Worm (Caenorhabditis elegans) whole organism, L2 larva: ENCODE measurements around the gene F18E3.10.

Experiments used
- C34F6.9 ChIP-seq: fragments of 150-350 bp; optimal IDR thresholded peaks from 2 replicates; lab custom pipeline; 2014; ENCODE audit warnings: missing biosample characterization, missing genetic modification characterization
- F13H6.1 ChIP-seq: sonication (generic microtip); optimal IDR thresholded peaks from 2 replicates; lab custom pipeline; 2016; ENCODE audit warnings: missing genetic modification characterization, missing compliant biosample characterization
- R02D3.7 ChIP-seq: fragments of 150-350 bp; optimal IDR thresholded peaks from 2 replicates; lab custom pipeline; 2014; ENCODE audit warnings: missing biosample characterization, missing genetic modification characterization
- Y55F3AM.14 ChIP-seq: fragments of 200-800 bp; sonication (Bioruptor generic); optimal IDR thresholded peaks from 2 replicates; lab custom pipeline; 2018; ENCODE audit warnings: mild to moderate bottlenecking, missing genetic modification characterization, missing compliant biosample characterization
- ZK546.5 ChIP-seq: sonication (generic microtip); optimal IDR thresholded peaks from 2 replicates; lab custom pipeline; 2017; ENCODE audit warnings: missing biosample characterization, missing genetic modification characterization
- alr-1 ChIP-seq: fragments of 150-350 bp; optimal IDR thresholded peaks from 2 replicates; lab custom pipeline; 2014; ENCODE audit warnings: missing biosample characterization, missing genetic modification characterization
- aly-2 ChIP-seq: fragments of 150-350 bp; optimal IDR thresholded peaks from 2 replicates; lab custom pipeline; 2014; ENCODE audit warnings: missing biosample characterization, missing genetic modification characterization
- blmp-1 ChIP-seq: sonication (generic microtip); optimal IDR thresholded peaks from 2 replicates; lab custom pipeline; 2017; ENCODE audit warnings: missing genetic modification characterization, mild to moderate bottlenecking, missing compliant biosample characterization, antibody characterized with exemption, moderate library complexity; ENCODE audit not compliant: insufficient read depth
- ceh-16 ChIP-seq: fragments of 150-350 bp; optimal IDR thresholded peaks from 2 replicates; lab custom pipeline; 2014; ENCODE audit warnings: missing biosample characterization, missing genetic modification characterization
- ceh-82 ChIP-seq: fragments of 150-350 bp; optimal IDR thresholded peaks from 2 replicates; lab custom pipeline; 2014; ENCODE audit warnings: missing biosample characterization, missing genetic modification characterization
- crh-2 ChIP-seq: sonication (generic microtip); optimal IDR thresholded peaks from 2 replicates; lab custom pipeline; 2017; ENCODE audit warnings: missing biosample characterization, missing genetic modification characterization
- egl-27 ChIP-seq: sonication (generic microtip); optimal IDR thresholded peaks from 3 replicates; lab custom pipeline; 2017; ENCODE audit warnings: missing biosample characterization, missing genetic modification reagents, missing genetic modification characterization
- elt-1 ChIP-seq: fragments of 150-350 bp; optimal IDR thresholded peaks from 2 replicates; lab custom pipeline; 2014; ENCODE audit warnings: missing biosample characterization, missing genetic modification characterization
- fos-1 ChIP-seq: fragments of 150-350 bp; optimal IDR thresholded peaks from 2 replicates; lab custom pipeline; 2014; ENCODE audit warnings: missing biosample characterization, missing genetic modification characterization
- gmeb-1 ChIP-seq: fragments of 150-350 bp; optimal IDR thresholded peaks from 2 replicates; lab custom pipeline; 2014; ENCODE audit warnings: missing biosample characterization, missing genetic modification characterization
- lin-11 ChIP-seq: fragments of 150-350 bp; sonication (generic microtip); optimal IDR thresholded peaks from 2 replicates; lab custom pipeline; 2014; ENCODE audit warnings: missing biosample characterization, missing genetic modification characterization, inconsistent platforms, mixed read lengths
- lin-13 ChIP-seq: fragments of 150-350 bp; optimal IDR thresholded peaks from 2 replicates; lab custom pipeline; 2014; ENCODE audit warnings: missing biosample characterization, missing genetic modification reagents, missing genetic modification characterization
- lin-39 ChIP-seq: fragments of 150-350 bp; optimal IDR thresholded peaks from 2 replicates; lab custom pipeline; 2014; ENCODE audit warnings: missing biosample characterization, missing genetic modification reagents, missing genetic modification characterization
- lsy-2 ChIP-seq, 2 experiments: fragments of 150-350 bp in 1 of 2; sonication (generic microtip) in 1 of 2; optimal IDR thresholded peaks; 2 replicates each; lab custom pipeline; 2014 to 2017; ENCODE audit warnings: missing biosample characterization in 2 of 2, missing genetic modification characterization in 2 of 2
- mab-5 ChIP-seq: fragments of 150-350 bp; optimal IDR thresholded peaks from 2 replicates; lab custom pipeline; 2014; ENCODE audit warnings: missing biosample characterization, missing genetic modification characterization
- mdl-1 ChIP-seq, 2 experiments: fragments of 150-350 bp in 1 of 2; sonication (generic microtip) in 1 of 2; optimal IDR thresholded peaks; 2 replicates each; lab custom pipeline; 2017; ENCODE audit warnings: missing biosample characterization in 2 of 2, missing genetic modification characterization in 2 of 2
- nhr-11 ChIP-seq: fragments of 150-350 bp; optimal IDR thresholded peaks from 2 replicates; lab custom pipeline; 2014; ENCODE audit warnings: missing biosample characterization, missing genetic modification characterization
- nhr-12 ChIP-seq: fragments of 150-350 bp; optimal IDR thresholded peaks from 2 replicates; lab custom pipeline; 2014; ENCODE audit warnings: missing biosample characterization, missing genetic modification characterization
- nhr-129 ChIP-seq: fragments of 150-350 bp; optimal IDR thresholded peaks from 2 replicates; lab custom pipeline; 2014; ENCODE audit warnings: missing biosample characterization, missing genetic modification characterization
- nhr-237 ChIP-seq: fragments of 150-350 bp; optimal IDR thresholded peaks from 2 replicates; lab custom pipeline; 2014; ENCODE audit warnings: missing biosample characterization, missing genetic modification characterization
- nhr-25 ChIP-seq: fragments of 150-350 bp; sonication (generic microtip); optimal IDR thresholded peaks from 3 replicates; lab custom pipeline; 2014; ENCODE audit warnings: missing biosample characterization, missing genetic modification characterization
- nhr-6 ChIP-seq: fragments of 150-350 bp; optimal IDR thresholded peaks from 2 replicates; lab custom pipeline; 2014; ENCODE audit warnings: missing biosample characterization, missing genetic modification characterization
- nhr-77 ChIP-seq: fragments of 150-350 bp; optimal IDR thresholded peaks from 2 replicates; lab custom pipeline; 2014; ENCODE audit warnings: missing biosample characterization, missing genetic modification characterization
- sem-4 ChIP-seq: fragments of 150-350 bp; optimal IDR thresholded peaks from 2 replicates; lab custom pipeline; 2014; ENCODE audit warnings: missing biosample characterization, missing genetic modification reagents, missing genetic modification characterization
- sma-3 ChIP-seq: sonication (generic microtip); optimal IDR thresholded peaks from 2 replicates; lab custom pipeline; 2016; ENCODE audit warnings: missing genetic modification reagents, missing genetic modification characterization, missing compliant biosample characterization
- sma-9 ChIP-seq, 2 experiments: fragments of 150-350 bp in 1 of 2; sonication (generic microtip) in 1 of 2; optimal IDR thresholded peaks; 2 replicates each; lab custom pipeline; 2014 to 2016; ENCODE audit warnings: missing genetic modification characterization in 2 of 2, mild to moderate bottlenecking in 1 of 2, missing biosample characterization in 1 of 2, missing compliant biosample characterization in 1 of 2, missing genetic modification reagents in 1 of 2, moderate library complexity in 1 of 2
- snpc-4 ChIP-seq: fragments of 150-350 bp; optimal IDR thresholded peaks from 2 replicates; lab custom pipeline; 2014; ENCODE audit warnings: missing biosample characterization, missing genetic modification characterization
- unc-55 ChIP-seq: fragments of 150-350 bp; sonication (generic microtip); optimal IDR thresholded peaks from 3 replicates; lab custom pipeline; 2014; ENCODE audit warnings: missing biosample characterization, missing genetic modification reagents, missing genetic modification characterization
- unc-62 ChIP-seq: fragments of 150-350 bp; optimal IDR thresholded peaks from 2 replicates; lab custom pipeline; 2014; ENCODE audit warnings: missing biosample characterization, missing genetic modification reagents, missing genetic modification characterization
- zag-1 ChIP-seq: fragments of 150-350 bp; optimal IDR thresholded peaks from 2 replicates; lab custom pipeline; 2014; ENCODE audit warnings: missing biosample characterization, missing genetic modification characterization
- ztf-4 ChIP-seq: fragments of 150-350 bp; optimal IDR thresholded peaks from 2 replicates; lab custom pipeline; 2014; ENCODE audit warnings: missing biosample characterization, missing genetic modification characterization

Gene F18E3.10

ce11 chrV:7424336-7424735 lies at the start of gene F18E3.10:
TSS of gene F18E3.10 (minus strand) at chrV:7424436.
- no peak for TF ChIP-seq nhr-6 (tag; lab: Kevin White, UChicago)
- no peak for TF ChIP-seq nhr-11 (tag; lab: Kevin White, UChicago)

- TF ChIP-seq elt-1 (no peak), ztf-4 (tag; lab: Kevin White, UChicago) (no peak), alr-1 (tag; lab: Kevin White, UChicago) (no peak), nhr-25 (tag; lab: Kevin White, UChicago) (no peak), unc-62 (no peak), aly-2 (no peak), lin-13 (no peak), nhr-11 (tag; lab: Kevin White, UChicago) (no peak), gmeb-1 (tag; lab: Kevin White, UChicago) (no peak), ceh-16 (no peak), sma-3 (GFP tag; lab: Kevin White, UChicago) (no peak), unc-55 (no peak)
Observed at ce11 chrV:7472815-7473214, 48.6 kb upstream of the F18E3.10 start, which contains the start of gene str-28. TSS of gene str-28 (minus strand) at chrV:7472915.

- TF ChIP-seq sma-9 (GFP tag; optimal IDR thresholded peaks at IDR 0.05; lab: Kevin White, UChicago) (no peak), sma-9 (tag; optimal IDR thresholded peaks at IDR 0.05; lab: Kevin White, UChicago) (no peak), crh-2 (tag; lab: Kevin White, UChicago) (peak; percentile 75), nhr-6 (tag; lab: Kevin White, UChicago) (no peak), ceh-82 (tag; lab: Kevin White, UChicago) (no peak), egl-27 (tag; lab: Kevin White, UChicago) (no peak), F13H6.1 (tag; lab: Kevin White, UChicago) (peak; percentile 78), mdl-1 (tag; optimal IDR thresholded peaks at IDR 0.05; lab: Kevin White, UChicago) (peak in 1 of 2 experiments; percentile 57), lin-13 (peak; percentile 53), mab-5 (peak; percentile 56), C34F6.9 (tag; lab: Kevin White, UChicago) (peak; percentile 87), fos-1 (tag; lab: Kevin White, UChicago) (peak; percentile 55), snpc-4 (no peak), lsy-2 (tag; optimal IDR thresholded peaks at IDR 0.05; lab: Kevin White, UChicago) (peak in 1 of 2 experiments; percentile 2), lin-11 (tag; lab: Kevin White, UChicago) (peak; percentile 36), nhr-237 (tag; lab: Kevin White, UChicago) (no peak), nhr-129 (no peak), gmeb-1 (tag; lab: Kevin White, UChicago) (peak; percentile 56), zag-1 (peak; percentile 13), ztf-4 (tag; lab: Kevin White, UChicago) (no peak)
- TF ChIP-seq, all 48 proteins: peak for 11
Observed at ce11 chrV:7465509-7465908, 41.3 kb upstream of the F18E3.10 start, which contains the start of gene F25E5.1. TSS of gene F25E5.1 (plus strand) at chrV:7465884.

ce11 chrV:7464696-7465095 lies 40.5 kb upstream of the F18E3.10 start, which contains the start of gene srh-89:
TSS of gene srh-89 (minus strand) at chrV:7464796.
- TF ChIP-seq lin-13 (no peak), blmp-1 (no peak), nhr-77 (tag; lab: Kevin White, UChicago) (no peak), mdl-1 (tag; optimal IDR thresholded peaks at IDR 0.05; lab: Kevin White, UChicago) (no peak)
- TF ChIP-seq, all 48 proteins: peak for 0

ce11 chrV:7460898-7461297 lies 36.7 kb upstream of the F18E3.10 start, which contains the start of gene srh-92:
TSS of gene srh-92 (minus strand) at chrV:7460998.
- no peak for TF ChIP-seq blmp-1
- no peak for TF ChIP-seq ZK546.5 (tag; lab: Kevin White, UChicago)
- TF ChIP-seq lin-39 (tag; lab: Kevin White, UChicago) = no peak
- TF ChIP-seq nhr-6 (tag; lab: Kevin White, UChicago) = no peak
- TF ChIP-seq R02D3.7 (tag; lab: Kevin White, UChicago) = no peak
- TF ChIP-seq nhr-237 (tag; lab: Kevin White, UChicago) = no peak
- no peak for TF ChIP-seq snpc-4
- TF ChIP-seq lin-11 (tag; lab: Kevin White, UChicago) = no peak
- no peak for TF ChIP-seq nhr-129
- TF ChIP-seq sem-4 (tag; lab: Kevin White, UChicago) = no peak
- no peak for TF ChIP-seq Y55F3AM.14 (GFP tag; lab: Kevin White, UChicago)
- no peak for TF ChIP-seq nhr-12 (tag; lab: Kevin White, UChicago)
- no peak for TF ChIP-seq F13H6.1 (tag; lab: Kevin White, UChicago)
- TF ChIP-seq, all 48 proteins: peak for 0
